Worm (Caenorhabditis elegans): Measurements from ENCODE around the gene irld-22.

The irld-22 gene

DNA sequence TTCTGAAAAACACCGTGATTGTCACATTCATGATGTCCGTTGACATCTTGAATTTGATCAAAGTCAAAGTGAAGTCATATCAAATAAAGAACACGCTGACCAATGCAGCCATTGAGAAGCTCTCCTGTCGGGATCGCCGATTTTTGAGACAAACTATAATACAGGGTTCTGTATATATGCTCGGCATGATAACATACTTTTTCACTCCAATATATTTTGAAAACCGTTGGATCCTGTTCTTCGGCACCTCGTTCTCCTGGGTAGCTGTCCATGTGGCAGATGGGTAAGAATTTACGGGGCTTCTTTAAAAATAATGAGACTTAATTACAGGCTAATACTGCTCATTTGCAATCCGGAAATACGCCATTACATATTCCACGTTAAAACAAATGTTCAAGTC, 22.5 kb upstream of the irld-22 start:
- TF ChIP-seq pqm-1 (tag; optimal IDR thresholded peaks at IDR 0.05), result no peak
- TF ChIP-seq tlp-1 (tag; optimal IDR thresholded peaks at IDR 0.05), result no peak
- TF ChIP-seq nhr-47 (tag; optimal IDR thresholded peaks at IDR 0.05), result no peak
- TF ChIP-seq irx-1 (tag; optimal IDR thresholded peaks at IDR 0.05), result no peak
- no peak for TF ChIP-seq mdl-1 (tag; optimal IDR thresholded peaks at IDR 0.05)
- TF ChIP-seq ces-1 (GFP tag; optimal IDR thresholded peaks at IDR 0.05), result no peak
- TF ChIP-seq nhr-90 (tag; optimal IDR thresholded peaks at IDR 0.05; ENCODE audit: poor library complexity), result no peak
- TF ChIP-seq lin-13 (GFP tag; optimal IDR thresholded peaks at IDR 0.05), result no peak
- no peak for TF ChIP-seq ceh-63 (GFP tag; optimal IDR thresholded peaks at IDR 0.05)
- no peak for TF ChIP-seq fkh-8 (tag; optimal IDR thresholded peaks at IDR 0.05)
- no peak for TF ChIP-seq nhr-85 (tag)
- no peak for TF ChIP-seq nhr-19 (GFP tag; conservative IDR thresholded peaks at IDR 0.05)
- no peak for TF ChIP-seq fkh-10 (GFP tag; optimal IDR thresholded peaks at IDR 0.05)
- TF ChIP-seq ceh-88 (GFP tag; IDR thresholded peaks at IDR 0.05), result no peak
- TF ChIP-seq hlh-4 (tag; optimal IDR thresholded peaks at IDR 0.05), result no peak
- TF ChIP-seq rnt-1 (tag; optimal IDR thresholded peaks at IDR 0.05), result no peak
- TF ChIP-seq ztf-4 (tag; optimal IDR thresholded peaks at IDR 0.05), result no peak
- TF ChIP-seq nhr-76 (tag; optimal IDR thresholded peaks at IDR 0.05), result no peak
- TF ChIP-seq efl-1 (optimal IDR thresholded peaks at IDR 0.05), result no peak
- no peak for TF ChIP-seq efl-1 (GFP tag; optimal IDR thresholded peaks at IDR 0.05 in 1 of 2)

DNA sequence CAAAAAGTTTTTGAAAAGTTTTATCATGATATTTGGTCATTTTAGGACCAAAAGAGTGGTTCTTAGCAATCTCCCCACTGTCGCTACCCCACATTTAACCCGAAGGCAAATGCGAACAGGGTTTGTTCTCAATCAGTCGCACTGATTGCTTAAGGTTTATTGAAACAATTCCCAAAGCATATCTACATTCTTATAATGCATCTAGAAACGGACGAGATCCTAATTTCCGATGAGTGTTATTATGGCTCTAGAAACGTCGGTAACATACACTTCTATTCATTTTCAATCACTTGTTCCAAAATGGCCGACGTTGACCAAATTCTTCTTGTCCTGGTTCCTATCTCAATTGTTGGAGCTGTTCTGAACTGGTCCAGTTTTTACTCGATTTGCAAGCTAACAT, 21.6 kb upstream of the irld-22 start, which contains the start of gene srx-65:
Gene srx-65, plus strand, starts transcription at position 301 of the 400 bp plus-strand sequence.
- no peak for TF ChIP-seq efl-1 (optimal IDR thresholded peaks at IDR 0.05)
- peak in 1 of 2 experiments; percentile 36 for TF ChIP-seq efl-1 (GFP tag; optimal IDR thresholded peaks at IDR 0.05 in 1 of 2)
- TF ChIP-seq fkh-8 (tag; optimal IDR thresholded peaks at IDR 0.05), result no peak

DNA sequence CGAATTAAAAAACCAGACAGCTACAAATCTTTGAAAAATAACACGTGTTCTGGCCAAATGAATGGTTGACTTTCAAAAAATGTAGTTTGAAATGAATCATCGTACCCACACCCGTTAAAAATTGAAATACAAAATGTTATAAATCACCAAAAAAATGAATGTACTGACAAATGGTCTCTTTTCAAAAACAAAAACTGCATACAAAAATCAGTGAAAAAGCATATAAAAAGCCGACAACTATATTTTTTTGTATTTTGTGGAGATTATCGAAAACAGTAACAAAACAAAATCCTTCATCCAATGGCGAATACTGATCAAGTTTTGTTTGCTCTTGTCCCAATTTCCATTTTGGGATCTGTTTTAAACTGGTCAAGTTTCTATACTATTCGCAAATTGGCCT, 19.3 kb upstream of the irld-22 start, which contains the start of gene srx-66:
Gene srx-66, plus strand, starts transcription at position 301 of the 400 bp plus-strand sequence.
- TF ChIP-seq F16B12.6 (tag; optimal IDR thresholded peaks at IDR 0.05) (no peak), nhr-11 (tag; optimal IDR thresholded peaks at IDR 0.05) (no peak), snu-23 (GFP tag; optimal IDR thresholded peaks at IDR 0.05) (no peak), aly-2 (tag; optimal IDR thresholded peaks at IDR 0.05) (no peak), C04F5.9 (tag; optimal IDR thresholded peaks at IDR 0.05) (no peak), zag-1 (tag; optimal IDR thresholded peaks at IDR 0.05) (no peak), lin-13 (GFP tag; optimal IDR thresholded peaks at IDR 0.05) (no peak), swsn-7 (tag; optimal IDR thresholded peaks at IDR 0.05) (no peak), mep-1 (tag; optimal IDR thresholded peaks at IDR 0.05) (no peak), rnt-1 (tag; optimal IDR thresholded peaks at IDR 0.05) (no peak), aha-1 (tag; optimal IDR thresholded peaks at IDR 0.05) (no peak), ceh-8 (GFP tag; optimal IDR thresholded peaks at IDR 0.05) (no peak), ztf-4 (tag; optimal IDR thresholded peaks at IDR 0.05) (no peak), sox-4 (tag; optimal IDR thresholded peaks at IDR 0.05) (no peak), lir-3 (tag; optimal IDR thresholded peaks at IDR 0.05; ENCODE audit: poor library complexity) (no peak), nhr-84 (tag; optimal IDR thresholded peaks at IDR 0.05) (no peak)

- TF ChIP-seq aly-2 (tag; optimal IDR thresholded peaks at IDR 0.05) (no peak), ceh-90 (tag; optimal IDR thresholded peaks at IDR 0.05) (no peak), sptf-1 (tag; optimal IDR thresholded peaks at IDR 0.05) (no peak), mdl-1 (tag; optimal IDR thresholded peaks at IDR 0.05) (no peak), fos-1 (tag; optimal IDR thresholded peaks at IDR 0.05) (no peak), ceh-8 (GFP tag; optimal IDR thresholded peaks at IDR 0.05) (no peak), vab-15 (tag; optimal IDR thresholded peaks at IDR 0.05) (no peak), fkh-8 (tag; optimal IDR thresholded peaks at IDR 0.05) (no peak), zip-4 (GFP tag; optimal IDR thresholded peaks at IDR 0.05) (no peak), jun-1 (tag; optimal IDR thresholded peaks at IDR 0.05) (no peak), nhr-12 (tag; optimal IDR thresholded peaks at IDR 0.05) (no peak), nhr-237 (tag; optimal IDR thresholded peaks at IDR 0.05) (no peak), unc-62 (GFP tag; optimal IDR thresholded peaks at IDR 0.05) (no peak), xbp-1 (tag; optimal IDR thresholded peaks at IDR 0.05) (no peak), ceh-82 (tag; optimal IDR thresholded peaks at IDR 0.05) (no peak), elt-3 (tag; optimal IDR thresholded peaks at IDR 0.05) (no peak), swsn-7 (tag; optimal IDR thresholded peaks at IDR 0.05) (no peak), ceh-88 (GFP tag; IDR thresholded peaks at IDR 0.05) (no peak)
These were observed 16.5 kb upstream of the irld-22 start, which contains the start of gene srx-67 for ce11 chrV:3916480-3916879. Gene srx-67 (plus strand): TSS chrV:3916780.
